Worm (Caenorhabditis elegans) whole organism, L3 larva: ENCODE data around the gene mlc-2.

Experiments
- R02D3.7 ChIP-seq: fragments of 150-350 bp; optimal IDR thresholded peaks from 2 replicates; lab custom pipeline; 2014; ENCODE audit warnings: missing biosample characterization, missing genetic modification characterization
- aly-2 ChIP-seq: fragments of 150-350 bp; optimal IDR thresholded peaks from 2 replicates; lab custom pipeline; 2014; ENCODE audit warnings: missing biosample characterization, missing genetic modification characterization
- ama-1 ChIP-seq: fragments of 150-350 bp; optimal IDR thresholded peaks from 2 replicates; lab custom pipeline; 2018
- ceh-16 ChIP-seq: sonication (generic microtip); optimal IDR thresholded peaks from 2 replicates; lab custom pipeline; 2017; ENCODE audit warnings: missing biosample characterization, missing genetic modification characterization
- ceh-28 ChIP-seq: fragments of 150-350 bp; optimal IDR thresholded peaks from 2 replicates; lab custom pipeline; 2014; ENCODE audit warnings: missing biosample characterization, missing genetic modification reagents, missing genetic modification characterization
- ceh-82 ChIP-seq: fragments of 150-350 bp; optimal IDR thresholded peaks from 2 replicates; lab custom pipeline; 2014; ENCODE audit warnings: missing biosample characterization, missing genetic modification characterization
- ceh-9 ChIP-seq: sonication (generic microtip); optimal IDR thresholded peaks from 2 replicates; lab custom pipeline; 2018; ENCODE audit warnings: missing biosample characterization, missing genetic modification characterization
- egl-5 ChIP-seq: fragments of 150-350 bp; optimal IDR thresholded peaks from 2 replicates; lab custom pipeline; 2017; ENCODE audit warnings: missing biosample characterization, missing genetic modification reagents, missing genetic modification characterization, inconsistent platforms
- elt-2 ChIP-seq: sonication (generic microtip); optimal IDR thresholded peaks from 2 replicates; lab custom pipeline; 2016; ENCODE audit warnings: missing genetic modification reagents, mild to moderate bottlenecking, missing genetic modification characterization, missing compliant biosample characterization
- elt-3 ChIP-seq, 3 experiments: fragments of 150-350 bp in 1 of 3; sonication (generic microtip) in 2 of 3; optimal IDR thresholded peaks; 2 replicates in 2 of 3; 4 replicates in 1 of 3; lab custom pipeline; 2014 to 2017; ENCODE audit warnings: missing biosample characterization in 3 of 3, missing genetic modification characterization in 3 of 3
- fkh-10 ChIP-seq: sonication (generic microtip); optimal IDR thresholded peaks from 2 replicates; lab custom pipeline; 2017; ENCODE audit warnings: missing biosample characterization, missing genetic modification reagents, missing genetic modification characterization
- fos-1 ChIP-seq: fragments of 150-350 bp; optimal IDR thresholded peaks from 2 replicates; lab custom pipeline; 2014; ENCODE audit warnings: missing biosample characterization, missing genetic modification characterization
- hmg-11 ChIP-seq: sonication (generic microtip); optimal IDR thresholded peaks from 2 replicates; lab custom pipeline; 2016; ENCODE audit warnings: missing genetic modification characterization, missing compliant biosample characterization
- jun-1 ChIP-seq: fragments of 150-350 bp; optimal IDR thresholded peaks from 2 replicates; lab custom pipeline; 2014; ENCODE audit warnings: missing biosample characterization, missing genetic modification reagents, missing genetic modification characterization
- lin-15B ChIP-seq: fragments of 150-350 bp; optimal IDR thresholded peaks from 2 replicates; lab custom pipeline; 2014; ENCODE audit warnings: missing biosample characterization, missing genetic modification characterization
- lin-39 ChIP-seq: fragments of 150-350 bp; optimal IDR thresholded peaks from 2 replicates; lab custom pipeline; 2018; ENCODE audit warnings: missing biosample characterization, missing genetic modification reagents, missing genetic modification characterization
- lsy-12 ChIP-seq: sonication (generic microtip); optimal IDR thresholded peaks from 2 replicates; lab custom pipeline; 2016; ENCODE audit warnings: mild to moderate bottlenecking, missing genetic modification characterization, missing compliant biosample characterization
- mdl-1 ChIP-seq: fragments of 150-350 bp; optimal IDR thresholded peaks from 2 replicates; lab custom pipeline; 2014; ENCODE audit warnings: missing biosample characterization, missing genetic modification characterization
- mml-1 ChIP-seq: fragments of 150-350 bp; sonication (generic microtip); optimal IDR thresholded peaks from 3 replicates; lab custom pipeline; 2014; ENCODE audit warnings: missing biosample characterization, missing genetic modification characterization
- nfya-1 ChIP-seq: sonication (generic microtip); optimal IDR thresholded peaks from 2 replicates; lab custom pipeline; 2017; ENCODE audit warnings: missing genetic modification characterization, mild to moderate bottlenecking, missing compliant biosample characterization, antibody characterized with exemption, moderate library complexity; ENCODE audit not compliant: insufficient read depth
- nhr-11 ChIP-seq: fragments of 150-350 bp; optimal IDR thresholded peaks from 2 replicates; lab custom pipeline; 2014; ENCODE audit warnings: missing biosample characterization, missing genetic modification characterization
- nhr-12 ChIP-seq: fragments of 150-350 bp; optimal IDR thresholded peaks from 2 replicates; lab custom pipeline; 2014; ENCODE audit warnings: missing biosample characterization, missing genetic modification characterization
- nhr-23 ChIP-seq: fragments of 150-350 bp; optimal IDR thresholded peaks from 2 replicates; lab custom pipeline; 2014; ENCODE audit warnings: missing biosample characterization, missing genetic modification reagents, missing genetic modification characterization
- nhr-237 ChIP-seq: fragments of 150-350 bp; optimal IDR thresholded peaks from 2 replicates; lab custom pipeline; 2014; ENCODE audit warnings: missing biosample characterization, missing genetic modification characterization
- nhr-25 ChIP-seq: sonication (generic microtip); optimal IDR thresholded peaks from 2 replicates; lab custom pipeline; 2017; ENCODE audit warnings: missing biosample characterization, missing genetic modification characterization
- nhr-28 ChIP-seq: fragments of 150-350 bp; optimal IDR thresholded peaks from 2 replicates; lab custom pipeline; 2014; ENCODE audit warnings: missing biosample characterization, missing genetic modification characterization
- nhr-43 ChIP-seq: sonication (generic microtip); optimal IDR thresholded peaks from 2 replicates; lab custom pipeline; 2016; ENCODE audit warnings: mild to moderate bottlenecking, missing genetic modification characterization, missing compliant biosample characterization; ENCODE audit not compliant: poor library complexity, severe bottlenecking
- nhr-76 ChIP-seq: fragments of 150-350 bp; sonication (generic microtip); optimal IDR thresholded peaks from 5 replicates; lab custom pipeline; 2014; ENCODE audit warnings: missing biosample characterization, missing genetic modification characterization
- pha-4 ChIP-seq: fragments of 150-350 bp; optimal IDR thresholded peaks from 2 replicates; lab custom pipeline; 2014; ENCODE audit warnings: missing biosample characterization, missing genetic modification reagents, missing genetic modification characterization
- pqm-1 ChIP-seq: fragments of 150-350 bp; optimal IDR thresholded peaks from 2 replicates; lab custom pipeline; 2017; ENCODE audit warnings: missing biosample characterization, missing genetic modification characterization, inconsistent platforms
- sea-2 ChIP-seq: fragments of 150-350 bp; sonication (generic microtip); optimal IDR thresholded peaks from 4 replicates; lab custom pipeline; 2014; ENCODE audit warnings: missing biosample characterization, missing genetic modification reagents, missing genetic modification characterization
- skn-1 ChIP-seq: fragments of 150-350 bp; optimal IDR thresholded peaks from 2 replicates; lab custom pipeline; 2014; ENCODE audit warnings: missing biosample characterization, missing genetic modification characterization
- snpc-4 ChIP-seq: fragments of 150-350 bp; optimal IDR thresholded peaks from 2 replicates; lab custom pipeline; 2014; ENCODE audit warnings: missing biosample characterization, missing genetic modification characterization
- tbx-2 ChIP-seq: sonication (generic microtip); optimal IDR thresholded peaks from 2 replicates; lab custom pipeline; 2016; ENCODE audit warnings: mild to moderate bottlenecking, missing genetic modification characterization, missing compliant biosample characterization
- unc-39 ChIP-seq: sonication (generic microtip); optimal IDR thresholded peaks from 4 replicates; lab custom pipeline; 2017; ENCODE audit warnings: missing biosample characterization, missing genetic modification characterization
- unc-62 ChIP-seq: fragments of 150-350 bp; sonication (generic microtip); optimal IDR thresholded peaks from 4 replicates; lab custom pipeline; 2014; ENCODE audit warnings: missing biosample characterization, missing genetic modification reagents, missing genetic modification characterization
- ztf-4 ChIP-seq: fragments of 150-350 bp; optimal IDR thresholded peaks from 2 replicates; lab custom pipeline; 2014; ENCODE audit warnings: missing biosample characterization, missing genetic modification characterization

mlc-2 gene

ce11 chrX:17466615-17467014 lies 10.2 kb upstream of the mlc-2 start, which contains the start of gene ZK54.3:
Gene ZK54.3, minus strand, starts transcription at chrX:17467005.
- TF ChIP-seq nfya-1 (tag; lab: Kevin White, UChicago) (peak; percentile 51), tbx-2 (tag; lab: Kevin White, UChicago) (no peak)

- TF ChIP-seq tbx-2 (tag; lab: Kevin White, UChicago) (no peak), unc-62 (GFP tag; lab: Kevin White, UChicago) (no peak), pha-4 (tag; lab: Kevin White, UChicago) (no peak), nhr-237 (tag; lab: Kevin White, UChicago) (no peak), ceh-28 (tag; lab: Kevin White, UChicago) (no peak)
These were observed 8.4 kb upstream of the mlc-2 start, which contains the start of gene slc-17.1 for ce11 chrX:17464801-17465200. Gene slc-17.1, minus strand, starts transcription at chrX:17464901.

- peak; percentile 22 for TF ChIP-seq nfya-1 (tag; lab: Kevin White, UChicago)
- no peak for TF ChIP-seq ceh-16 (tag; lab: Kevin White, UChicago)
- TF ChIP-seq lin-39 (tag; lab: Kevin White, UChicago), result peak; percentile 53
- TF ChIP-seq unc-39 (tag; lab: Kevin White, UChicago), result no peak
These were observed 5.6 kb upstream of the mlc-2 start for ce11 chrX:17461958-17462357.

- TF ChIP-seq hmg-11 (tag; lab: Kevin White, UChicago) (no peak), nhr-76 (tag; lab: Kevin White, UChicago) (no peak), jun-1 (tag; lab: Kevin White, UChicago) (no peak), fkh-10 (GFP tag; lab: Kevin White, UChicago) (no peak), elt-3 (tag; optimal IDR thresholded peaks at IDR 0.05; lab: Kevin White, UChicago) (no peak), nhr-12 (no peak), ceh-82 (tag; lab: Kevin White, UChicago) (no peak), pqm-1 (tag; lab: Kevin White, UChicago) (no peak), mml-1 (no peak), R02D3.7 (tag; lab: Kevin White, UChicago) (no peak), sea-2 (GFP tag; lab: Kevin White, UChicago) (no peak), ama-1 (no peak), ceh-9 (no peak), elt-2 (tag; lab: Kevin White, UChicago) (no peak), fos-1 (tag; lab: Kevin White, UChicago) (no peak), pha-4 (tag; lab: Kevin White, UChicago) (no peak), ztf-4 (no peak), nhr-28 (no peak)
- TF ChIP-seq, all 47 proteins: peak for 0
These were observed 2.5 kb upstream of the mlc-2 start, which contains the start of gene mlc-1 for ce11 chrX:17458887-17459286. Gene mlc-1, plus strand, starts transcription at chrX:17459210.

ce11 chrX:17451410-17451809 lies 5.0 kb downstream of the mlc-2 start, which contains the start of gene C36E6.2:
Gene C36E6.2, plus strand, starts transcription at chrX:17451670.
- TF ChIP-seq hmg-11 (tag; lab: Kevin White, UChicago) (peak; percentile 91), ztf-4 (no peak), lsy-12 (peak; percentile 42), nhr-11 (tag; lab: Kevin White, UChicago) (no peak), snpc-4 (peak; percentile 65), mdl-1 (peak; percentile 98), pqm-1 (tag; lab: Kevin White, UChicago) (no peak), nhr-76 (tag; lab: Kevin White, UChicago) (no peak), nfya-1 (tag; lab: Kevin White, UChicago) (peak; percentile 77), jun-1 (tag; lab: Kevin White, UChicago) (peak; percentile 25), sea-2 (GFP tag; lab: Kevin White, UChicago) (no peak), nhr-23 (tag; lab: Kevin White, UChicago) (peak; percentile 74), lin-15B (tag; lab: Kevin White, UChicago) (peak; percentile 27), ceh-9 (no peak), ceh-28 (tag; lab: Kevin White, UChicago) (peak; percentile 34), lin-39 (tag; lab: Kevin White, UChicago) (peak; percentile 69), ceh-16 (tag; lab: Kevin White, UChicago) (no peak), nhr-43 (peak; percentile 31), elt-2 (tag; lab: Kevin White, UChicago) (peak; percentile 44), egl-5 (peak; percentile 89), aly-2 (tag; lab: Kevin White, UChicago) (no peak), nhr-237 (tag; lab: Kevin White, UChicago) (no peak), ama-1 (no peak), mml-1 (no peak), skn-1 (tag; lab: Kevin White, UChicago) (peak; percentile 62), pha-4 (tag; lab: Kevin White, UChicago) (peak; percentile 80), unc-62 (GFP tag; lab: Kevin White, UChicago) (no peak), nhr-25 (peak; percentile 81)
